Worm (Caenorhabditis elegans) whole organism, L3 larva: Measurements from ENCODE around the gene faah-4.

Experiments used
- R02D3.7 ChIP-seq: fragments of 150-350 bp; optimal IDR thresholded peaks from 2 replicates; lab custom pipeline; 2014; ENCODE audit warnings: missing biosample characterization, missing genetic modification characterization
- ZK546.5 ChIP-seq: sonication (generic microtip); optimal IDR thresholded peaks from 2 replicates; lab custom pipeline; 2017; ENCODE audit warnings: missing biosample characterization, missing genetic modification characterization
- ama-1 ChIP-seq: fragments of 150-350 bp; optimal IDR thresholded peaks from 2 replicates; lab custom pipeline; 2018
- ceh-16 ChIP-seq: sonication (generic microtip); optimal IDR thresholded peaks from 2 replicates; lab custom pipeline; 2017; ENCODE audit warnings: missing biosample characterization, missing genetic modification characterization
- ceh-82 ChIP-seq: fragments of 150-350 bp; optimal IDR thresholded peaks from 2 replicates; lab custom pipeline; 2014; ENCODE audit warnings: missing biosample characterization, missing genetic modification characterization
- ceh-9 ChIP-seq: sonication (generic microtip); optimal IDR thresholded peaks from 2 replicates; lab custom pipeline; 2018; ENCODE audit warnings: missing biosample characterization, missing genetic modification characterization
- daf-12 ChIP-seq: fragments of 150-350 bp; optimal IDR thresholded peaks from 2 replicates; lab custom pipeline; 2014; ENCODE audit warnings: missing biosample characterization, missing genetic modification reagents, missing genetic modification characterization
- egl-27 ChIP-seq: sonication (generic microtip); optimal IDR thresholded peaks from 4 replicates; lab custom pipeline; 2017; ENCODE audit warnings: missing biosample characterization, missing genetic modification reagents, missing genetic modification characterization
- egl-5 ChIP-seq: fragments of 150-350 bp; optimal IDR thresholded peaks from 2 replicates; lab custom pipeline; 2017; ENCODE audit warnings: missing biosample characterization, missing genetic modification reagents, missing genetic modification characterization, inconsistent platforms
- elt-1 ChIP-seq: fragments of 150-350 bp; optimal IDR thresholded peaks from 2 replicates; lab custom pipeline; 2014; ENCODE audit warnings: missing biosample characterization, missing genetic modification characterization
- elt-2 ChIP-seq: sonication (generic microtip); optimal IDR thresholded peaks from 2 replicates; lab custom pipeline; 2016; ENCODE audit warnings: missing genetic modification reagents, mild to moderate bottlenecking, missing genetic modification characterization, missing compliant biosample characterization
- elt-3 ChIP-seq, 3 experiments: fragments of 150-350 bp in 1 of 3; sonication (generic microtip) in 2 of 3; optimal IDR thresholded peaks; 2 replicates in 2 of 3; 4 replicates in 1 of 3; lab custom pipeline; 2014 to 2017; ENCODE audit warnings: missing biosample characterization in 3 of 3, missing genetic modification characterization in 3 of 3
- eor-1 ChIP-seq, 2 experiments: fragments of 150-350 bp; optimal IDR thresholded peaks; 2 replicates each; lab custom pipeline; 2014 to 2018; ENCODE audit warnings: missing biosample characterization in 2 of 2, missing genetic modification characterization in 2 of 2
- fkh-2 ChIP-seq: fragments of 150-350 bp; optimal IDR thresholded peaks from 2 replicates; lab custom pipeline; 2014; ENCODE audit warnings: missing biosample characterization, missing genetic modification reagents, missing genetic modification characterization
- fos-1 ChIP-seq: fragments of 150-350 bp; optimal IDR thresholded peaks from 2 replicates; lab custom pipeline; 2014; ENCODE audit warnings: missing biosample characterization, missing genetic modification characterization
- hmg-11 ChIP-seq: sonication (generic microtip); optimal IDR thresholded peaks from 2 replicates; lab custom pipeline; 2016; ENCODE audit warnings: missing genetic modification characterization, missing compliant biosample characterization
- lin-15B ChIP-seq: fragments of 150-350 bp; optimal IDR thresholded peaks from 2 replicates; lab custom pipeline; 2014; ENCODE audit warnings: missing biosample characterization, missing genetic modification characterization
- lin-39 ChIP-seq: fragments of 150-350 bp; optimal IDR thresholded peaks from 2 replicates; lab custom pipeline; 2018; ENCODE audit warnings: missing biosample characterization, missing genetic modification reagents, missing genetic modification characterization
- lsy-12 ChIP-seq: sonication (generic microtip); optimal IDR thresholded peaks from 2 replicates; lab custom pipeline; 2016; ENCODE audit warnings: mild to moderate bottlenecking, missing genetic modification characterization, missing compliant biosample characterization
- mdl-1 ChIP-seq: fragments of 150-350 bp; optimal IDR thresholded peaks from 2 replicates; lab custom pipeline; 2014; ENCODE audit warnings: missing biosample characterization, missing genetic modification characterization
- nfya-1 ChIP-seq: sonication (generic microtip); optimal IDR thresholded peaks from 2 replicates; lab custom pipeline; 2017; ENCODE audit warnings: missing genetic modification characterization, mild to moderate bottlenecking, missing compliant biosample characterization, antibody characterized with exemption, moderate library complexity; ENCODE audit not compliant: insufficient read depth
- nhr-11 ChIP-seq: fragments of 150-350 bp; optimal IDR thresholded peaks from 2 replicates; lab custom pipeline; 2014; ENCODE audit warnings: missing biosample characterization, missing genetic modification characterization
- nhr-12 ChIP-seq: fragments of 150-350 bp; optimal IDR thresholded peaks from 2 replicates; lab custom pipeline; 2014; ENCODE audit warnings: missing biosample characterization, missing genetic modification characterization
- nhr-23 ChIP-seq: fragments of 150-350 bp; optimal IDR thresholded peaks from 2 replicates; lab custom pipeline; 2014; ENCODE audit warnings: missing biosample characterization, missing genetic modification reagents, missing genetic modification characterization
- nhr-237 ChIP-seq: fragments of 150-350 bp; optimal IDR thresholded peaks from 2 replicates; lab custom pipeline; 2014; ENCODE audit warnings: missing biosample characterization, missing genetic modification characterization
- nhr-25 ChIP-seq: sonication (generic microtip); optimal IDR thresholded peaks from 2 replicates; lab custom pipeline; 2017; ENCODE audit warnings: missing biosample characterization, missing genetic modification characterization
- nhr-28 ChIP-seq: fragments of 150-350 bp; optimal IDR thresholded peaks from 2 replicates; lab custom pipeline; 2014; ENCODE audit warnings: missing biosample characterization, missing genetic modification characterization
- nhr-43 ChIP-seq: sonication (generic microtip); optimal IDR thresholded peaks from 2 replicates; lab custom pipeline; 2016; ENCODE audit warnings: mild to moderate bottlenecking, missing genetic modification characterization, missing compliant biosample characterization; ENCODE audit not compliant: poor library complexity, severe bottlenecking
- nhr-67 ChIP-seq: fragments of 150-350 bp; optimal IDR thresholded peaks from 2 replicates; lab custom pipeline; 2014; ENCODE audit warnings: missing biosample characterization, missing genetic modification characterization
- nhr-77 ChIP-seq: fragments of 150-350 bp; optimal IDR thresholded peaks from 2 replicates; lab custom pipeline; 2014; ENCODE audit warnings: missing biosample characterization, missing genetic modification characterization
- pha-4 ChIP-seq: fragments of 150-350 bp; optimal IDR thresholded peaks from 2 replicates; lab custom pipeline; 2014; ENCODE audit warnings: missing biosample characterization, missing genetic modification reagents, missing genetic modification characterization
- skn-1 ChIP-seq: fragments of 150-350 bp; optimal IDR thresholded peaks from 2 replicates; lab custom pipeline; 2014; ENCODE audit warnings: missing biosample characterization, missing genetic modification characterization
- snpc-4 ChIP-seq: fragments of 150-350 bp; optimal IDR thresholded peaks from 2 replicates; lab custom pipeline; 2014; ENCODE audit warnings: missing biosample characterization, missing genetic modification characterization
- tbx-2 ChIP-seq: sonication (generic microtip); optimal IDR thresholded peaks from 2 replicates; lab custom pipeline; 2016; ENCODE audit warnings: mild to moderate bottlenecking, missing genetic modification characterization, missing compliant biosample characterization
- unc-39 ChIP-seq: sonication (generic microtip); optimal IDR thresholded peaks from 4 replicates; lab custom pipeline; 2017; ENCODE audit warnings: missing biosample characterization, missing genetic modification characterization
- unc-62 ChIP-seq: fragments of 150-350 bp; sonication (generic microtip); optimal IDR thresholded peaks from 4 replicates; lab custom pipeline; 2014; ENCODE audit warnings: missing biosample characterization, missing genetic modification reagents, missing genetic modification characterization
- zag-1 ChIP-seq: fragments of 150-350 bp; optimal IDR thresholded peaks from 2 replicates; lab custom pipeline; 2014; ENCODE audit warnings: missing biosample characterization, missing genetic modification characterization

faah-4 gene

DNA sequence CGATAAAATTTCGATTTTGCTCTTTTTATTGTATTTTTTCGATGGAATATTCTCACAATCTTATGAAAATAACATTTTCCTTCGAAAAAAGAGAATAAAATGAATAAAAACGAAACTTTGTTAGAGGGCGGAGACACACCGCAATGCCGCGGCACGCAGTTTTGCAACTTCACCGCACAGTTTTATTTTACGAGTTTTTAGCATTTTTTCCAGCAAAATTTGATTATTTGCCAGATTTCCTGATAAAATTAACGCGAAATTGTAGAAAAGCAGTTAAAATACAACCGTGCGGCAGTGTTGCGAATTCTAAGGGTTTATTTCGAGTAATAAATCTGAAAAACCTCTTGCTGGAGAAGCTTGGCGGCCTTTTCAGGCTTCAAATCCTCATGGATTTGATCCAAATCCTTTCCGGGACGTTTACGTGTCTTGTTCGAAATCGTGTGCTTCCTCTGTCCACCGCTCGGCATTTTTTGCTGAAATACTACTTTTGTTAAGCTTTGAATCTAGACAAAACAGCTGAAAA, 8.6 kb upstream of the faah-4 start, which contains the start of gene znf-593:
Gene znf-593 (minus strand): TSS at position 473 of the 523 bp plus-strand sequence.
- TF ChIP-seq nhr-43 (peak; percentile 56), elt-3 (tag; optimal IDR thresholded peaks at IDR 0.05; lab: Kevin White, UChicago) (no peak), pha-4 (tag; lab: Kevin White, UChicago) (peak; percentile 32), ceh-82 (tag; lab: Kevin White, UChicago) (no peak), hmg-11 (peak; percentile 50), elt-2 (tag; lab: Kevin White, UChicago) (peak; percentile 23), ama-1 (lab: Kevin White, UChicago) (peak; percentile 1)

- TF ChIP-seq lsy-12 (tag; lab: Kevin White, UChicago) (no peak), elt-2 (tag; lab: Kevin White, UChicago) (no peak), ama-1 (lab: Kevin White, UChicago) (no peak), nhr-67 (no peak), unc-62 (no peak), elt-1 (tag; lab: Kevin White, UChicago) (no peak), fos-1 (tag; lab: Kevin White, UChicago) (no peak), lin-39 (tag; lab: Kevin White, UChicago) (no peak), nhr-12 (tag; lab: Kevin White, UChicago) (no peak), nhr-25 (tag; lab: Kevin White, UChicago) (no peak), snpc-4 (tag; lab: Kevin White, UChicago) (no peak), nhr-43 (no peak), mdl-1 (no peak), egl-5 (no peak), skn-1 (tag; lab: Kevin White, UChicago) (no peak), fkh-2 (tag; lab: Kevin White, UChicago) (no peak), hmg-11 (no peak), tbx-2 (tag; lab: Kevin White, UChicago) (no peak), nhr-11 (tag; lab: Kevin White, UChicago) (no peak), R02D3.7 (no peak)
These were observed 7.8 kb upstream of the faah-4 start for ce11 chrIII:11917525-11917924.

DNA sequence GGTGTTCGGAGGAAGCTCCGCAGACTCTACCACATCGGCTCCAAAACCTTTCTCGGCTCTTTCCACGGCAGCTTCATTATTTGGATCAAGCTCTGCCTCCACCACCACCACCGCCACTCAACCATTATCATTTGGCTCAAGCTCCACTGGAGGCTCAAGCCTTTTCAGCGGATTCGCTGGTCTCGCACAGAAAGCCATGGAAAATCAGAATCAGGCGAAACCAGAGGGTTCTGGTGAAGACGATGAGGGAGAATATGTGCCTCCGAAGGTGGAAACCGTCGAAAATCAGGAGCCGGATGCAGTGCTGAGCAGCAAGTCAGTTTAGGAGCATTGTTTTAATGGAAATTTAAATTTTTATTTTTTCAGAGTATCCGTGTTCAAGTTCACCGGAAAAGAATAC, 7.4 kb upstream of the faah-4 start:
- TF ChIP-seq snpc-4 (tag; lab: Kevin White, UChicago): no peak
- no peak for TF ChIP-seq egl-27 (tag; lab: Kevin White, UChicago)
- no peak for TF ChIP-seq tbx-2 (tag; lab: Kevin White, UChicago)
- no peak for TF ChIP-seq ceh-16 (tag; lab: Kevin White, UChicago)
- TF ChIP-seq nhr-77 (tag; lab: Kevin White, UChicago): no peak
- no peak for TF ChIP-seq nhr-23 (tag; lab: Kevin White, UChicago)
- no peak for TF ChIP-seq nhr-237 (tag; lab: Kevin White, UChicago)
- TF ChIP-seq pha-4 (tag; lab: Kevin White, UChicago): no peak
- TF ChIP-seq elt-1 (tag; lab: Kevin White, UChicago): no peak
- TF ChIP-seq ceh-9 (tag; lab: Kevin White, UChicago): no peak
- no peak for TF ChIP-seq daf-12 (tag; lab: Kevin White, UChicago)
- no peak for TF ChIP-seq fkh-2 (tag; lab: Kevin White, UChicago)

DNA sequence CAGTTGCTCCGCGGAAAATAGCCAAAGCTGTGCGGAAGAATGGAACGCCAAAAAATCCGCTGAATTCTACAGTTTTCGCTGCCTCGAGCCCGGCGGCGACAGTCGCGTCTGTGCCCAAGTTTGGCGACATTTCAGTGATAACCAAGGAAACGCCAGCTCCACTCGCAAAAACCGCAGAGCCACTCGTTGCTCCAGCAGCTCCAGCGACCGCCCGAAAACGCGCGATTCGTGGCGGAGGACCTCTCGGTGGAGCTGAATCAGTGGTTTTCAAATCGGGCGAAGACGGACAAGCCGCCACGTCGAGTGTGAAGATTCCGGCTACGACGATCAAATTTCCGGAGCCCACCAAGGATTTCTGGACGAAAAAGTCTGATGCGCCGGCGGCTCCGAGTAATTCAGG, 6.6 kb upstream of the faah-4 start:
- TF ChIP-seq ZK546.5 (no peak), eor-1 (tag; optimal IDR thresholded peaks at IDR 0.05; lab: Kevin White, UChicago) (no peak), ama-1 (lab: Kevin White, UChicago) (no peak), ceh-16 (tag; lab: Kevin White, UChicago) (no peak), ceh-9 (tag; lab: Kevin White, UChicago) (no peak), lin-15B (tag; lab: Kevin White, UChicago) (no peak), daf-12 (tag; lab: Kevin White, UChicago) (no peak), zag-1 (tag; lab: Kevin White, UChicago) (no peak)

ce11 chrIII:11915666-11916065, 6.0 kb upstream of the faah-4 start, which contains the start of the genes ndab-1 and npp-16:
Gene ndab-1, minus strand, starts transcription at chrIII:11915712.
Gene npp-16, plus strand, starts transcription at chrIII:11915928.
- TF ChIP-seq pha-4 (tag; lab: Kevin White, UChicago) (peak; percentile 6), hmg-11 (peak; percentile 24), lin-15B (tag; lab: Kevin White, UChicago) (peak; percentile 33), nhr-67 (no peak), unc-39 (tag; lab: Kevin White, UChicago) (no peak), nfya-1 (tag; lab: Kevin White, UChicago) (peak; percentile 54), nhr-28 (tag; lab: Kevin White, UChicago) (no peak)
